Fruit fly (Drosophila melanogaster): ENCODE results near the gene Brd.

Brd gene

DNA sequence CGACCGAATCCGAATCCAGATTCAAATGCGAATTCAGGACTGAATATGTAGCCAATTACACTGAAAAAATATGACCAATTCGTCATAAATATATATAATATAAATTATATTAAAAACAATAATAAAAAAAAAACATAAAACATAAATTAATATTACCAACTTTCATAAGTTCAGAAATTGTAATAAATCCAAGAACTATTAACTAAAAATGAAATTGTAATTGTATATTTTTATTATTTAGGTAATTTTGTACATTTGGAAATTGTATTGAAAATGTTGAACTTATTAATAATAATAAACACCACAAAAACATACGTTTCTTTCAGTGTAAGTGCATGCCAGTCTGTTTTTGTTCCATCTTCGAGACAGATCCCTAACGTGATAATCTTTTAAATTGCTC is 11.4 kb upstream of the Brd start (continued):
- no peak for TF ChIP-seq CG18476 (GFP tag; optimal IDR thresholded peaks at IDR 0.05)
- TF ChIP-seq CG7556 (GFP tag; optimal IDR thresholded peaks at IDR 0.05), result peak; percentile 48
- no peak for TF ChIP-seq row (GFP tag; IDR thresholded peaks at IDR 0.05)
- TF ChIP-seq ranshi (GFP tag; IDR thresholded peaks at IDR 0.05), result no peak
- TF ChIP-seq CG4404 (GFP tag; IDR thresholded peaks at IDR 0.05), result no peak
- no peak for TF ChIP-seq vnd (GFP tag; IDR thresholded peaks at IDR 0.05; ENCODE audit: partially characterized antibody)
- TF ChIP-seq CG30020 (tag; optimal IDR thresholded peaks at IDR 0.05), result peak; percentile 0
- TF ChIP-seq CG10147 (GFP tag; optimal IDR thresholded peaks at IDR 0.05), result no peak
- TF ChIP-seq Hmr (GFP tag; optimal IDR thresholded peaks at IDR 0.05), result no peak
- TF ChIP-seq CG3838 (GFP tag; optimal IDR thresholded peaks at IDR 0.05), result no peak
- TF ChIP-seq slbo (GFP tag; IDR thresholded peaks at IDR 0.05), result no peak
- TF ChIP-seq lab (GFP tag; optimal IDR thresholded peaks at IDR 0.05), result no peak
- no peak for TF ChIP-seq dimm (GFP tag; IDR thresholded peaks at IDR 0.05)
- TF ChIP-seq ssp (GFP tag; IDR thresholded peaks at IDR 0.05), result no peak
- no peak for TF ChIP-seq sug (tag; optimal IDR thresholded peaks at IDR 0.05)
- TF ChIP-seq kah (GFP tag; optimal IDR thresholded peaks at IDR 0.05), result no peak
- TF ChIP-seq CG8944 (GFP tag; optimal IDR thresholded peaks at IDR 0.05), result no peak
- no peak for TF ChIP-seq ATbp (GFP tag; optimal IDR thresholded peaks at IDR 0.05)
- TF ChIP-seq crc (GFP tag; optimal IDR thresholded peaks at IDR 0.05), result no peak
- peak; percentile 12 for TF ChIP-seq grau (tag; optimal IDR thresholded peaks at IDR 0.05)
- TF ChIP-seq CG16813 (GFP tag; IDR thresholded peaks at IDR 0.05; ENCODE audit: partially characterized antibody), result no peak
- no peak for TF ChIP-seq CG12071 (GFP tag; optimal IDR thresholded peaks at IDR 0.05)
- no peak for TF ChIP-seq CG10431 (GFP tag; optimal IDR thresholded peaks at IDR 0.05)
- no peak for TF ChIP-seq en (GFP tag; optimal IDR thresholded peaks at IDR 0.05)
- no peak for TF ChIP-seq Antp (GFP tag; optimal IDR thresholded peaks at IDR 0.05)
- no peak for TF ChIP-seq CG12236 (GFP tag; optimal IDR thresholded peaks at IDR 0.05)
- peak; percentile 92 for TF ChIP-seq dmrt11E (tag; optimal IDR thresholded peaks at IDR 0.05)
- no peak for TF ChIP-seq ftz-f1 (GFP tag; optimal IDR thresholded peaks at IDR 0.05)
- peak; percentile 52 for TF ChIP-seq D19A (tag; optimal IDR thresholded peaks at IDR 0.05)
- no peak for TF ChIP-seq slou (GFP tag; optimal IDR thresholded peaks at IDR 0.05)
- peak; percentile 62 for TF ChIP-seq fd102C (GFP tag; optimal IDR thresholded peaks at IDR 0.05)
- no peak for TF ChIP-seq CG31388 (GFP tag; optimal IDR thresholded peaks at IDR 0.05)
- TF ChIP-seq H15 (GFP tag; IDR thresholded peaks at IDR 0.05), result no peak
- TF ChIP-seq CG17328 (GFP tag; IDR thresholded peaks at IDR 0.05), result 0 out of 2 replicates have a peak, but pooled peaks have one; percentile 47
- no peak for TF ChIP-seq twi (tag; optimal IDR thresholded peaks at IDR 0.05)
- TF ChIP-seq CG11504 (tag; optimal IDR thresholded peaks at IDR 0.05), result no peak
- TF ChIP-seq CG7271 (tag; optimal IDR thresholded peaks at IDR 0.05), result peak; percentile 91
- peak; percentile 87 for TF ChIP-seq CG17361 (GFP tag; IDR thresholded peaks at IDR 0.05)
- TF ChIP-seq CG6689 (GFP tag; IDR thresholded peaks at IDR 0.05), result no peak
- no peak for TF ChIP-seq kay (GFP tag; optimal IDR thresholded peaks at IDR 0.05)
- no peak for TF ChIP-seq CG3065 (GFP tag; optimal IDR thresholded peaks at IDR 0.05)
- TF ChIP-seq dati (GFP tag; IDR thresholded peaks at IDR 0.05), result no peak
- TF ChIP-seq tap (tag; optimal IDR thresholded peaks at IDR 0.05), result no peak
- TF ChIP-seq CG2889 (GFP tag; IDR thresholded peaks at IDR 0.05), result no peak
- no peak for TF ChIP-seq CG1024 (GFP tag; IDR thresholded peaks at IDR 0.05)
- no peak for TF ChIP-seq sisA (GFP tag; IDR thresholded peaks at IDR 0.05)
- TF ChIP-seq CG31365 (tag; optimal IDR thresholded peaks at IDR 0.05), result no peak
- no peak for TF ChIP-seq CG8359 (GFP tag; optimal IDR thresholded peaks at IDR 0.05; ENCODE audit: borderline replicate concordance)
- no peak for TF ChIP-seq CG34422 (GFP tag; IDR thresholded peaks at IDR 0.05)
- no peak for TF ChIP-seq Eip74EF (GFP tag; optimal IDR thresholded peaks at IDR 0.05)
- TF ChIP-seq Hey (tag; optimal IDR thresholded peaks at IDR 0.05), result no peak
- TF ChIP-seq slp2 (GFP tag; optimal IDR thresholded peaks at IDR 0.05), result no peak
